Worm (Caenorhabditis elegans) whole organism, midembryonic: ENCODE measurements around the gene srg-68.

Experiments used
- T22C8.4 ChIP-seq: fragments of 200-800 bp; sonication (Bioruptor generic); IDR thresholded peaks from 2 replicates; pipeline ENCODE4 v1.3.6; 2022; ENCODE audit warnings: missing genetic modification characterization, missing compliant biosample characterization
- cog-1 ChIP-seq: sonication (generic microtip); optimal IDR thresholded peaks from 2 replicates; lab custom pipeline; 2016; ENCODE audit warnings: missing genetic modification characterization, missing compliant biosample characterization
- flt-1 ChIP-seq: fragments of 200-800 bp; sonication (Bioruptor generic); IDR thresholded peaks from 2 replicates; pipeline ENCODE4 v1.3.6; 2022; ENCODE audit warnings: missing genetic modification characterization, missing compliant biosample characterization
- klf-2 ChIP-seq: fragments of 200-800 bp; sonication (Bioruptor generic); conservative IDR thresholded peaks from 2 replicates; pipeline ENCODE4 v1.3.6; 2022; ENCODE audit warnings: missing genetic modification reagents, missing genetic modification characterization, missing compliant biosample characterization
- med-1 ChIP-seq: sonication (generic microtip); optimal IDR thresholded peaks from 2 replicates; lab custom pipeline; 2017; ENCODE audit warnings: missing genetic modification characterization, mild to moderate bottlenecking, missing compliant biosample characterization, antibody characterized with exemption, missing genetic modification reagents; ENCODE audit not compliant: insufficient read depth
- ref-1 ChIP-seq: fragments of 200-800 bp; sonication (Bioruptor generic); conservative IDR thresholded peaks from 2 replicates; pipeline ENCODE4 v1.3.6; 2022; ENCODE audit warnings: missing genetic modification reagents, missing genetic modification characterization, missing compliant biosample characterization
- tab-1 ChIP-seq: fragments of 200-800 bp; sonication (Bioruptor generic); IDR thresholded peaks from 2 replicates; pipeline ENCODE4 v1.3.6; 2022; ENCODE audit warnings: missing genetic modification characterization, missing compliant biosample characterization
- ztf-23 ChIP-seq: fragments of 200-800 bp; sonication (Bioruptor generic); IDR thresholded peaks from 2 replicates; pipeline ENCODE4 v1.3.6; 2022; ENCODE audit warnings: missing genetic modification reagents, missing genetic modification characterization, missing compliant biosample characterization
- ztf-29 ChIP-seq: fragments of 200-800 bp; sonication (Bioruptor generic); IDR thresholded peaks from 2 replicates; pipeline ENCODE4 v1.3.6; 2022; ENCODE audit warnings: missing genetic modification reagents, missing genetic modification characterization, missing compliant biosample characterization

- TF ChIP-seq flt-1 (no peak), ztf-23 (GFP tag; lab: Robert Waterston, UW) (no peak), med-1 (GFP tag; lab: Kevin White, UChicago) (no peak), T22C8.4 (GFP tag; lab: Robert Waterston, UW) (no peak), tab-1 (GFP tag; lab: Robert Waterston, UW) (no peak), ref-1 (no peak), ztf-29 (GFP tag; lab: Robert Waterston, UW) (no peak), cog-1 (tag; lab: Kevin White, UChicago) (no peak), klf-2 (GFP tag; lab: Robert Waterston, UW) (no peak)
Observed at ce11 chrV:5490205-5490604, 25.0 kb upstream of the srg-68 start, which contains the start of gene T05C3.6.
